Fruit fly (Drosophila melanogaster) whole organism, embryonic: ENCODE results near the gene HIP-R.

Experiments used
- ATbp ChIP-seq: fragments of 200-800 bp; sonication (Bioruptor generic); optimal IDR thresholded peaks from 2 replicates; lab custom pipeline; 2017; ENCODE audit warnings: missing biosample characterization, mild to moderate bottlenecking, missing genetic modification characterization, missing genetic modification reagents
- Aef1 ChIP-seq: fragments of 200-800 bp; sonication (Bioruptor generic); IDR thresholded peaks from 3 replicates; pipeline ENCODE4 v1.3.6; 2022; ENCODE audit warnings: missing biosample characterization, missing genetic modification characterization
- Bteb2 ChIP-seq: fragments of 200-800 bp; sonication (Bioruptor generic); optimal IDR thresholded peaks from 2 replicates; lab custom pipeline; 2016; ENCODE audit warnings: missing biosample characterization, missing genetic modification characterization
- CG10267 ChIP-seq: fragments of 200-800 bp; sonication (Bioruptor generic); optimal IDR thresholded peaks from 2 replicates; lab custom pipeline; 2018; ENCODE audit warnings: missing biosample characterization, mild to moderate bottlenecking, missing genetic modification characterization, moderate library complexity
- CG11085 ChIP-seq: fragments of 200-800 bp; sonication (Bioruptor generic); IDR thresholded peaks from 2 replicates; pipeline ENCODE4 v1.3.6; 2022; ENCODE audit warnings: missing biosample characterization, missing genetic modification characterization
- CG13296 ChIP-seq: fragments of 200-800 bp; sonication (Bioruptor generic); optimal IDR thresholded peaks from 3 replicates; lab custom pipeline; 2018; ENCODE audit warnings: missing biosample characterization, mild to moderate bottlenecking, missing genetic modification characterization
- CG14014 ChIP-seq: fragments of 200-800 bp; sonication (Bioruptor generic); IDR thresholded peaks from 2 replicates; pipeline ENCODE4 v1.3.6; 2022; ENCODE audit warnings: missing biosample characterization, missing genetic modification characterization
- CG14860 ChIP-seq: fragments of 200-800 bp; sonication (Bioruptor generic); IDR thresholded peaks from 3 replicates; pipeline ENCODE4 v1.3.6; 2022; ENCODE audit warnings: missing biosample characterization, missing genetic modification characterization; ENCODE audit not compliant: partially characterized antibody
- CG1603 ChIP-seq: fragments of 200-800 bp; sonication (Bioruptor generic); optimal IDR thresholded peaks from 2 replicates; lab custom pipeline; 2019; ENCODE audit warnings: missing biosample characterization, mild to moderate bottlenecking, missing genetic modification characterization, moderate library complexity
- CG17328 ChIP-seq: fragments of 200-800 bp; sonication (Bioruptor generic); IDR thresholded peaks from 2 replicates; pipeline ENCODE4 v1.3.6; 2022; ENCODE audit warnings: missing biosample characterization, missing genetic modification characterization
- CG18011 ChIP-seq: fragments of 200-800 bp; sonication (Bioruptor generic); optimal IDR thresholded peaks from 2 replicates; lab custom pipeline; 2017; ENCODE audit warnings: missing biosample characterization, missing genetic modification characterization, mild to moderate bottlenecking, moderate library complexity, missing genotype
- CG18619 ChIP-seq: fragments of 200-800 bp; sonication (Bioruptor generic); optimal IDR thresholded peaks from 3 replicates; lab custom pipeline; 2017; ENCODE audit warnings: missing biosample characterization, mild to moderate bottlenecking, missing genetic modification characterization
- CG2875 ChIP-seq: fragments of 200-800 bp; sonication (Bioruptor generic); optimal IDR thresholded peaks from 2 replicates; lab custom pipeline; 2017; ENCODE audit warnings: missing biosample characterization, mild to moderate bottlenecking, missing genetic modification characterization, missing genetic modification reagents
- CG30403 ChIP-seq: fragments of 200-800 bp; sonication (Bioruptor generic); optimal IDR thresholded peaks from 3 replicates; lab custom pipeline; 2016; ENCODE audit warnings: missing biosample characterization, missing genetic modification characterization
- CG31388 ChIP-seq: fragments of 200-800 bp; sonication (Bioruptor generic); optimal IDR thresholded peaks from 2 replicates; lab custom pipeline; 2016; ENCODE audit warnings: missing biosample characterization, missing genetic modification characterization
- CG43689 ChIP-seq: fragments of 200-800 bp; sonication (Bioruptor generic); IDR thresholded peaks from 2 replicates; pipeline ENCODE4 v1.3.6; 2022; ENCODE audit warnings: missing biosample characterization, missing genetic modification characterization
- CG4617 ChIP-seq: fragments of 200-800 bp; sonication (Bioruptor generic); optimal IDR thresholded peaks from 3 replicates; lab custom pipeline; 2016; ENCODE audit warnings: missing biosample characterization, missing genetic modification characterization, borderline replicate concordance
- CG5953 ChIP-seq: fragments of 200-800 bp; sonication (Bioruptor generic); IDR thresholded peaks from 2 replicates; pipeline ENCODE4 v1.3.6; 2022; ENCODE audit warnings: missing biosample characterization, missing genetic modification characterization
- CG6791 ChIP-seq: fragments of 200-800 bp; sonication (Bioruptor generic); IDR thresholded peaks from 3 replicates; pipeline ENCODE4 v1.3.6; 2022; ENCODE audit warnings: missing biosample characterization, missing genetic modification characterization; ENCODE audit not compliant: partially characterized antibody
- CTCF ChIP-seq: fragments of 200-800 bp; sonication (Bioruptor generic); optimal IDR thresholded peaks from 2 replicates; lab custom pipeline; 2017; ENCODE audit warnings: missing biosample characterization, mild to moderate bottlenecking, missing genetic modification characterization, moderate library complexity
- Dref ChIP-seq: fragments of 200-800 bp; sonication (Bioruptor generic); IDR thresholded peaks from 2 replicates; pipeline ENCODE4 v1.3.6; 2022; ENCODE audit warnings: missing biosample characterization, missing genetic modification characterization
- Elba2 ChIP-seq: fragments of 200-800 bp; sonication (Bioruptor generic); optimal IDR thresholded peaks from 3 replicates; lab custom pipeline; 2016; ENCODE audit warnings: missing biosample characterization, missing genetic modification characterization
- Fer2 ChIP-seq: fragments of 200-800 bp; sonication (Bioruptor generic); optimal IDR thresholded peaks from 2 replicates; lab custom pipeline; 2018; ENCODE audit warnings: missing biosample characterization, mild to moderate bottlenecking, missing genetic modification characterization, moderate library complexity
- GATAe ChIP-seq: fragments of 200-800 bp; sonication (Bioruptor generic); conservative IDR thresholded peaks from 2 replicates; pipeline ENCODE4 v1.3.6; 2022; ENCODE audit warnings: missing biosample characterization, missing genetic modification characterization
- HLH54F ChIP-seq: fragments of 200-800 bp; sonication (Bioruptor generic); optimal IDR thresholded peaks from 3 replicates; lab custom pipeline; 2016; ENCODE audit warnings: missing biosample characterization, missing genetic modification characterization
- Hmr ChIP-seq: fragments of 200-800 bp; sonication (Bioruptor generic); optimal IDR thresholded peaks from 3 replicates; lab custom pipeline; 2017; ENCODE audit warnings: mild to moderate bottlenecking, missing biosample characterization, missing genetic modification reagents, missing genetic modification characterization
- Lim3 ChIP-seq: fragments of 200-800 bp; sonication (Bioruptor generic); IDR thresholded peaks from 2 replicates; pipeline ENCODE4 v1.3.6; 2022; ENCODE audit warnings: missing biosample characterization, missing genetic modification characterization
- Nf-YB ChIP-seq: fragments of 200-800 bp; sonication (Bioruptor generic); optimal IDR thresholded peaks from 3 replicates; lab custom pipeline; 2019; ENCODE audit warnings: missing biosample characterization, mild to moderate bottlenecking, missing genetic modification characterization, moderate library complexity
- Oli ChIP-seq: fragments of 200-800 bp; sonication (Bioruptor generic); optimal IDR thresholded peaks from 2 replicates; lab custom pipeline; 2018; ENCODE audit warnings: missing biosample characterization, mild to moderate bottlenecking, missing genetic modification characterization, moderate library complexity
- Scr ChIP-seq: fragments of 200-800 bp; sonication (Bioruptor generic); IDR thresholded peaks from 2 replicates; pipeline ENCODE4 v1.3.6; 2022; ENCODE audit warnings: missing biosample characterization, missing genetic modification characterization; ENCODE audit not compliant: partially characterized antibody
- ase ChIP-seq: fragments of 200-800 bp; sonication (Bioruptor generic); IDR thresholded peaks from 3 replicates; pipeline ENCODE4 v1.3.6; 2022; ENCODE audit warnings: missing biosample characterization, missing genetic modification characterization
- ato ChIP-seq: fragments of 200-800 bp; sonication (Bioruptor generic); IDR thresholded peaks from 2 replicates; pipeline ENCODE4 v1.3.6; 2022; ENCODE audit warnings: missing biosample characterization, missing genetic modification characterization; ENCODE audit not compliant: partially characterized antibody
- bbx ChIP-seq: fragments of 200-800 bp; sonication (Bioruptor generic); IDR thresholded peaks from 2 replicates; pipeline ENCODE4 v1.3.6; 2022; ENCODE audit warnings: missing biosample characterization, missing genetic modification characterization; ENCODE audit not compliant: partially characterized antibody
- cas ChIP-seq: fragments of 200-800 bp; sonication (Bioruptor generic); IDR thresholded peaks from 2 replicates; pipeline ENCODE4 v1.3.6; 2022; ENCODE audit warnings: missing biosample characterization, missing genetic modification characterization
- caup ChIP-seq: fragments of 200-800 bp; sonication (Bioruptor generic); optimal IDR thresholded peaks from 3 replicates; lab custom pipeline; 2017; ENCODE audit warnings: missing biosample characterization, mild to moderate bottlenecking, missing genetic modification characterization, moderate library complexity; ENCODE audit not compliant: severe bottlenecking
- ci ChIP-seq: fragments of 200-800 bp; sonication (Bioruptor generic); IDR thresholded peaks from 3 replicates; pipeline ENCODE4 v1.3.6; 2022; ENCODE audit warnings: missing biosample characterization, missing genetic modification characterization
- dati ChIP-seq: fragments of 200-800 bp; sonication (Bioruptor generic); IDR thresholded peaks from 2 replicates; pipeline ENCODE4 v1.3.6; 2022; ENCODE audit warnings: missing biosample characterization, missing genetic modification characterization
- gce ChIP-seq: fragments of 200-800 bp; sonication (Bioruptor generic); IDR thresholded peaks from 3 replicates; pipeline ENCODE4 v1.3.6; 2022; ENCODE audit warnings: missing biosample characterization, missing genetic modification characterization
- gcm ChIP-seq: fragments of 200-800 bp; sonication (Bioruptor generic); optimal IDR thresholded peaks from 2 replicates; lab custom pipeline; 2019; ENCODE audit warnings: missing biosample characterization, mild to moderate bottlenecking, missing genetic modification characterization, moderate library complexity
- ken ChIP-seq: fragments of 200-800 bp; sonication (Bioruptor generic); IDR thresholded peaks from 3 replicates; pipeline ENCODE4 v1.3.6; 2022; ENCODE audit warnings: missing biosample characterization, missing genetic modification characterization
- kni ChIP-seq: fragments of 200-800 bp; sonication (Bioruptor generic); optimal IDR thresholded peaks from 3 replicates; lab custom pipeline; 2017; ENCODE audit warnings: mild to moderate bottlenecking, missing biosample characterization, missing genetic modification reagents, missing genetic modification characterization
- nom ChIP-seq: fragments of 200-800 bp; sonication (Bioruptor generic); optimal IDR thresholded peaks from 2 replicates; lab custom pipeline; 2017; ENCODE audit warnings: missing biosample characterization, missing genetic modification characterization, mild to moderate bottlenecking, moderate library complexity, missing genetic modification reagents
- odd ChIP-seq: fragments of 200-800 bp; sonication (Bioruptor generic); optimal IDR thresholded peaks from 2 replicates; lab custom pipeline; 2017; ENCODE audit warnings: missing biosample characterization, mild to moderate bottlenecking, missing genetic modification characterization
- pb ChIP-seq: fragments of 200-800 bp; sonication (Bioruptor generic); optimal IDR thresholded peaks from 3 replicates; lab custom pipeline; 2016; ENCODE audit warnings: missing biosample characterization, missing genetic modification characterization
- phol ChIP-seq: fragments of 200-800 bp; sonication (Bioruptor generic); optimal IDR thresholded peaks from 3 replicates; lab custom pipeline; 2018; ENCODE audit warnings: missing biosample characterization, mild to moderate bottlenecking, missing genetic modification characterization, moderate library complexity
- prd ChIP-seq, 3 experiments: fragments of >200 bp in 2 of 3; fragments of 200-800 bp in 1 of 3; sonication (Bioruptor generic) in 1 of 3; optimal IDR thresholded peaks in 2 of 3; IDR thresholded peaks in 1 of 3; 2 replicates in 2 of 3; 3 replicates in 1 of 3; pipeline versions ENCODE4 v1.3.6 to Lab custom; 2017 to 2022; ENCODE audit warnings: missing biosample characterization in 1 of 3, missing genetic modification characterization in 1 of 3
- sens ChIP-seq: fragments of 200-800 bp; sonication (Bioruptor generic); peaks from one replicate; lab custom pipeline; 2016; ENCODE audit warnings: missing biosample characterization, missing genetic modification characterization
- tio ChIP-seq: fragments of 200-800 bp; sonication (Bioruptor generic); optimal IDR thresholded peaks from 2 replicates; lab custom pipeline; 2017; ENCODE audit warnings: missing biosample characterization, missing genetic modification characterization, inconsistent platforms
- tna ChIP-seq: fragments of 200-800 bp; sonication (Bioruptor generic); IDR thresholded peaks from 2 replicates; pipeline ENCODE4 v1.3.6; 2022; ENCODE audit warnings: missing biosample characterization, missing genetic modification characterization; ENCODE audit not compliant: partially characterized antibody
- tup ChIP-seq: fragments of 200-800 bp; sonication (Bioruptor generic); optimal IDR thresholded peaks from 2 replicates; lab custom pipeline; 2016; ENCODE audit warnings: missing biosample characterization, mild to moderate bottlenecking, missing genetic modification characterization, moderate library complexity
- wdn ChIP-seq: fragments of 200-800 bp; sonication (Bioruptor generic); IDR thresholded peaks from 2 replicates; pipeline ENCODE4 v1.3.6; 2022; ENCODE audit warnings: missing biosample characterization, missing genetic modification characterization

The HIP-R gene

dm6 chrX:3745264-3745564 is 44.6 kb upstream of the HIP-R start (continued):
- TF ChIP-seq caup (GFP tag; lab: Kevin White, UChicago) (peak; percentile 4), CG5953 (GFP tag; lab: Robert Waterston, UW) (no peak), Lim3 (no peak), CG31388 (GFP tag; lab: Kevin White, UChicago) (no peak), ken (GFP tag; lab: Robert Waterston, UW) (no peak), Aef1 (GFP tag; lab: Robert Waterston, UW) (no peak), tio (GFP tag; lab: Kevin White, UChicago) (no peak), CG4617 (GFP tag; lab: Kevin White, UChicago) (no peak), CG14014 (0 out of 2 replicates have a peak, but pooled peaks have one; percentile 13), CG1603 (tag; lab: Kevin White, UChicago) (peak; percentile 57), wdn (GFP tag; lab: Robert Waterston, UW) (no peak), CG43689 (GFP tag; lab: Robert Waterston, UW) (no peak), CG30403 (peak; percentile 40), CG14860 (GFP tag; lab: Robert Waterston, UW) (no peak), HLH54F (GFP tag; lab: Kevin White, UChicago) (no peak), CG18011 (GFP tag; lab: Kevin White, UChicago) (peak; percentile 64), tup (no peak), GATAe (GFP tag; lab: Robert Waterston, UW) (no peak), Dref (no peak), pb (no peak), CG17328 (GFP tag; lab: Robert Waterston, UW) (0 out of 2 replicates have a peak, but pooled peaks have one; percentile 30), sens (GFP tag; lab: Kevin White, UChicago) (peak; percentile 87), ATbp (GFP tag; lab: Kevin White, UChicago) (peak; percentile 29), CG18619 (no peak), dati (no peak), Elba2 (GFP tag; lab: Kevin White, UChicago) (no peak), cas (GFP tag; lab: Robert Waterston, UW) (no peak), Fer2 (tag; lab: Kevin White, UChicago) (no peak), bbx (GFP tag; lab: Robert Waterston, UW) (no peak), CG2875 (GFP tag; lab: Kevin White, UChicago) (no peak), ci (GFP tag; lab: Robert Waterston, UW) (no peak), CG10267 (tag; lab: Kevin White, UChicago) (no peak), CG11085 (no peak), CG13296 (GFP tag; lab: Kevin White, UChicago) (no peak), nom (no peak), Bteb2 (GFP tag; lab: Kevin White, UChicago) (peak; percentile 21), Nf-YB (no peak), gcm (GFP tag; lab: Kevin White, UChicago) (no peak), Scr (GFP tag; lab: Robert Waterston, UW) (no peak), kni (GFP tag; lab: Kevin White, UChicago) (no peak), CG6791 (GFP tag; lab: Robert Waterston, UW) (no peak), phol (tag; lab: Kevin White, UChicago) (peak; percentile 41), prd (optimal IDR thresholded peaks at IDR 0.05; lab: Kevin White, UChicago) (no peak), prd (GFP tag; IDR thresholded peaks at IDR 0.05; lab: Robert Waterston, UW) (peak; percentile 29; the same call in 1 of the 3 replicates), CTCF (GFP tag; lab: Kevin White, UChicago) (no peak), gce (GFP tag; lab: Robert Waterston, UW) (no peak), ase (GFP tag; lab: Robert Waterston, UW) (no peak), odd (GFP tag; lab: Kevin White, UChicago) (no peak), ato (GFP tag; lab: Robert Waterston, UW) (no peak), Hmr (GFP tag; lab: Kevin White, UChicago) (peak; percentile 50), Oli (tag; lab: Kevin White, UChicago) (peak; percentile 51), tna (GFP tag; lab: Robert Waterston, UW) (no peak)
